Fruit fly (Drosophila melanogaster) whole organism, wandering third instar larva: Measurements from ENCODE around the gene CG42374.

Experiments
- CG9705 ChIP-seq: fragments of 200-800 bp; sonication (Bioruptor generic); optimal IDR thresholded peaks from 2 replicates; lab custom pipeline; 2018; ENCODE audit warnings: missing biosample characterization, mild to moderate bottlenecking, missing genetic modification characterization
- Dfd ChIP-seq: fragments of >200 bp; optimal IDR thresholded peaks from 2 replicates; lab custom pipeline; 2017; ENCODE audit warnings: missing biosample characterization, missing genetic modification characterization
- Hr78 ChIP-seq: fragments of >200 bp; optimal IDR thresholded peaks from 2 replicates; lab custom pipeline; 2017; ENCODE audit warnings: missing biosample characterization, missing genetic modification characterization
- Rel ChIP-seq, 2 experiments: fragments of 200-800 bp; sonication (Bioruptor generic) in 1 of 2; optimal IDR thresholded peaks; 2 replicates in 1 of 2; 3 replicates in 1 of 2; lab custom pipeline; 2016 to 2019; ENCODE audit warnings: mild to moderate bottlenecking in 2 of 2, missing biosample characterization in 2 of 2, missing genetic modification characterization in 2 of 2, moderate library complexity in 1 of 2
- dsf ChIP-seq: sonication (Bioruptor generic); optimal IDR thresholded peaks from 2 replicates; lab custom pipeline; 2016; ENCODE audit warnings: missing biosample characterization, missing genetic modification characterization, borderline replicate concordance
- foxo ChIP-seq, 2 experiments: fragments of 200-800 bp; sonication (Bioruptor generic); optimal IDR thresholded peaks; 2 replicates in 1 of 2; 3 replicates in 1 of 2; lab custom pipeline; 2016 to 2017; ENCODE audit warnings: missing biosample characterization in 2 of 2, missing genetic modification characterization in 2 of 2
- pan ChIP-seq: fragments of >200 bp; optimal IDR thresholded peaks from 2 replicates; lab custom pipeline; 2017

dm6 chr3L:19280700-19281099 lies 17.1 kb downstream of the CG42374 start, which contains the start of gene CG14089:
- TF ChIP-seq Rel (GFP tag; optimal IDR thresholded peaks at IDR 0.05; lab: Kevin White, UChicago) = no peak
- no peak for TF ChIP-seq Rel (tag; optimal IDR thresholded peaks at IDR 0.05; lab: Kevin White, UChicago)
- no peak for TF ChIP-seq foxo (GFP tag; optimal IDR thresholded peaks at IDR 0.05; lab: Kevin White, UChicago)
- TF ChIP-seq Hr78 = no peak
- no peak for TF ChIP-seq Dfd (GFP tag; lab: Kevin White, UChicago)
- TF ChIP-seq pan = no peak
- TF ChIP-seq CG9705 (GFP tag; lab: Kevin White, UChicago) = no peak
- no peak for TF ChIP-seq dsf
